Fruit fly (Drosophila melanogaster): Measurements from ENCODE around the gene Uro.

dm6 chr2L:7828231-7828630 lies 48.3 kb downstream of the Uro start:
- no peak for TF ChIP-seq CG8478 (optimal IDR thresholded peaks at IDR 0.05)
- TF ChIP-seq CTCF (optimal IDR thresholded peaks at IDR 0.05): peak; percentile 22 to 60

All from S2 (cell line).